Worm (Caenorhabditis elegans) whole organism, mixed stage, embryonic: ENCODE data around the gene nhr-225.
A peak's percentile ranks its signal among the peaks of the same experiment; 100 is the strongest.

ENCODE experiments used
- M03D4.4 ChIP-seq: sonication (generic microtip); optimal IDR thresholded peaks from 2 replicates; lab custom pipeline; 2017; ENCODE audit warnings: mild to moderate bottlenecking, missing genetic modification characterization, missing compliant biosample characterization
- elt-3 ChIP-seq: fragments of 150-350 bp; optimal IDR thresholded peaks from 2 replicates; lab custom pipeline; 2014; ENCODE audit warnings: missing biosample characterization, missing genetic modification characterization
- mep-1 ChIP-seq: fragments of 150-350 bp; optimal IDR thresholded peaks from 2 replicates; lab custom pipeline; 2017; ENCODE audit warnings: missing biosample characterization, missing genetic modification reagents, missing genetic modification characterization, inconsistent platforms
- mls-2 ChIP-seq: sonication (generic microtip); optimal IDR thresholded peaks from 2 replicates; lab custom pipeline; 2016; ENCODE audit warnings: mild to moderate bottlenecking, missing genetic modification characterization, moderate library complexity, missing compliant biosample characterization
- nhr-237 ChIP-seq: fragments of 150-350 bp; optimal IDR thresholded peaks from 2 replicates; lab custom pipeline; 2014; ENCODE audit warnings: missing biosample characterization, missing genetic modification characterization
- nhr-28 ChIP-seq: fragments of 150-350 bp; optimal IDR thresholded peaks from 2 replicates; lab custom pipeline; 2014; ENCODE audit warnings: missing biosample characterization, missing genetic modification characterization
- nhr-76 ChIP-seq: sonication (generic microtip); optimal IDR thresholded peaks from 2 replicates; lab custom pipeline; 2017; ENCODE audit warnings: missing biosample characterization, missing genetic modification characterization
- pha-4 ChIP-seq: fragments of 150-350 bp; optimal IDR thresholded peaks from 2 replicates; lab custom pipeline; 2018; ENCODE audit warnings: missing biosample characterization, missing genetic modification reagents, missing genetic modification characterization
- sem-2 ChIP-seq: fragments of 200-800 bp; sonication (Bioruptor generic); optimal IDR thresholded peaks from 2 replicates; lab custom pipeline; 2018; ENCODE audit warnings: mild to moderate bottlenecking, missing genetic modification characterization, missing compliant biosample characterization
- sptf-1 ChIP-seq: sonication (generic microtip); optimal IDR thresholded peaks from 2 replicates; lab custom pipeline; 2017; ENCODE audit warnings: mild to moderate bottlenecking, missing genetic modification characterization, moderate library complexity, missing compliant biosample characterization
- tbx-8 ChIP-seq: fragments of 200-800 bp; sonication (Bioruptor generic); optimal IDR thresholded peaks from 2 replicates; lab custom pipeline; 2018; ENCODE audit warnings: mild to moderate bottlenecking, missing genetic modification characterization, moderate library complexity, missing compliant biosample characterization
- unc-39 ChIP-seq: fragments of 150-350 bp; optimal IDR thresholded peaks from 2 replicates; lab custom pipeline; 2014; ENCODE audit warnings: missing biosample characterization, missing genetic modification characterization
- unc-62 ChIP-seq: fragments of 150-350 bp; optimal IDR thresholded peaks from 2 replicates; lab custom pipeline; 2014; ENCODE audit warnings: missing biosample characterization, missing genetic modification reagents, missing genetic modification characterization

DNA sequence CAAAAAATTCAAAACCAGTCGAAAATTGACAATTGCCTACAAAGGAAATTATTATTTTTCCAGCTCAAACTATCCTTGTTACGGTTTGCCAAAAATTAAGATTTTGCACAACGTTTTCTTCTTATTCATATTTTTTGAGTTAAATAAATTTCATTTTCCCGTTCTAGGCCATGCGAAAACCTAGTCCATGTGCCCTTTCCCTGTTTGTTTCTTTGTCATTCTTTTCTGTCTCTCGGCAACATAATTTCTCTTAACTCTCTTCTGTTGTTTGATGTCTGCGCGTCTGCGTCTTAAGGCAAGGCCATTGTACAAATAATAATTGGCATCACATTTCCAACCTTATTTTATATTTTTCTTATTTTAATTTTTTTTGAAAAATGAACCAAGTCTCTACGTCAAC is 8.8 kb downstream of the nhr-225 start, which contains the start of gene nhr-228:
- TF ChIP-seq elt-3 (tag; lab: Kevin White, UChicago): no peak
- peak; percentile 34 for TF ChIP-seq nhr-237
- TF ChIP-seq sem-2 (GFP tag; lab: Kevin White, UChicago): no peak
- TF ChIP-seq unc-62 (GFP tag; lab: Kevin White, UChicago): no peak
- TF ChIP-seq nhr-76 (tag; lab: Kevin White, UChicago): no peak
- TF ChIP-seq M03D4.4 (tag; lab: Kevin White, UChicago): no peak
- no peak for TF ChIP-seq sptf-1
- TF ChIP-seq pha-4 (tag; lab: Kevin White, UChicago): peak; percentile 14
- no peak for TF ChIP-seq mls-2 (tag; lab: Kevin White, UChicago)
- TF ChIP-seq unc-39 (tag; lab: Kevin White, UChicago): no peak
- peak; percentile 40 for TF ChIP-seq mep-1 (tag; lab: Kevin White, UChicago)
- TF ChIP-seq nhr-28 (tag; lab: Kevin White, UChicago): no peak
- TF ChIP-seq tbx-8 (GFP tag; lab: Kevin White, UChicago): no peak
